Worm (Caenorhabditis elegans) whole organism, late embryonic: ENCODE measurements around the gene lys-5.

Source experiments
- F13H6.1 ChIP-seq: sonication (generic microtip); optimal IDR thresholded peaks from 2 replicates; lab custom pipeline; 2016; ENCODE audit warnings: missing genetic modification characterization, missing compliant biosample characterization
- K02D7.2 ChIP-seq: sonication (generic microtip); optimal IDR thresholded peaks from 2 replicates; lab custom pipeline; 2017; ENCODE audit warnings: mild to moderate bottlenecking, missing genetic modification characterization, missing compliant biosample characterization
- K09A11.1 ChIP-seq: sonication (generic microtip); optimal IDR thresholded peaks from 2 replicates; lab custom pipeline; 2017; ENCODE audit warnings: antibody characterized with exemption, mild to moderate bottlenecking, missing genetic modification characterization, missing compliant biosample characterization; ENCODE audit not compliant: insufficient read depth
- Y22D7AL.16 ChIP-seq: sonication (generic microtip); optimal IDR thresholded peaks from 2 replicates; lab custom pipeline; 2016; ENCODE audit warnings: missing genetic modification characterization, missing compliant biosample characterization
- ahr-1 ChIP-seq: sonication (generic microtip); optimal IDR thresholded peaks from 2 replicates; lab custom pipeline; 2016; ENCODE audit warnings: missing genetic modification characterization, missing compliant biosample characterization
- ceh-19 ChIP-seq: fragments of 200-800 bp; sonication (Bioruptor generic); optimal IDR thresholded peaks from 2 replicates; lab custom pipeline; 2018; ENCODE audit warnings: mild to moderate bottlenecking, missing genetic modification characterization, missing compliant biosample characterization
- ceh-34 ChIP-seq: sonication (generic microtip); optimal IDR thresholded peaks from 2 replicates; lab custom pipeline; 2016; ENCODE audit warnings: mild to moderate bottlenecking, missing genetic modification characterization, missing compliant biosample characterization
- ceh-45 ChIP-seq: fragments of 200-800 bp; sonication (Bioruptor generic); IDR thresholded peaks from 2 replicates; pipeline ENCODE4 v1.3.6; 2022; ENCODE audit warnings: missing genetic modification reagents, missing genetic modification characterization, missing compliant biosample characterization
- ceh-48 ChIP-seq: sonication (generic microtip); optimal IDR thresholded peaks from 2 replicates; lab custom pipeline; 2016; ENCODE audit warnings: missing genetic modification characterization, inconsistent platforms, missing compliant biosample characterization
- ceh-6 ChIP-seq: fragments of 200-800 bp; sonication (Bioruptor generic); optimal IDR thresholded peaks from 2 replicates; lab custom pipeline; 2018; ENCODE audit warnings: mild to moderate bottlenecking, missing genetic modification characterization, missing compliant biosample characterization
- ceh-9 ChIP-seq: sonication (generic microtip); optimal IDR thresholded peaks from 2 replicates; lab custom pipeline; 2016; ENCODE audit warnings: mild to moderate bottlenecking, missing genetic modification characterization, inconsistent platforms, missing compliant biosample characterization
- che-1 ChIP-seq: sonication (generic microtip); optimal IDR thresholded peaks from 2 replicates; lab custom pipeline; 2016; ENCODE audit warnings: mild to moderate bottlenecking, missing genetic modification characterization, missing compliant biosample characterization
- dve-1 ChIP-seq: sonication (generic microtip); optimal IDR thresholded peaks from 2 replicates; lab custom pipeline; 2017; ENCODE audit warnings: antibody characterized with exemption, mild to moderate bottlenecking, missing genetic modification characterization, missing compliant biosample characterization
- elt-2 ChIP-seq: sonication (generic microtip); optimal IDR thresholded peaks from 2 replicates; lab custom pipeline; 2016; ENCODE audit warnings: missing genetic modification reagents, missing genetic modification characterization, missing compliant biosample characterization
- fkh-10 ChIP-seq: fragments of 150-350 bp; optimal IDR thresholded peaks from 2 replicates; lab custom pipeline; 2014; ENCODE audit warnings: missing biosample characterization, missing genetic modification reagents, missing genetic modification characterization
- hlh-30 ChIP-seq: sonication (generic microtip); optimal IDR thresholded peaks from 2 replicates; lab custom pipeline; 2017; ENCODE audit warnings: antibody characterized with exemption, missing genetic modification characterization, missing compliant biosample characterization; ENCODE audit not compliant: insufficient read depth
- hlh-6 ChIP-seq: sonication (generic microtip); optimal IDR thresholded peaks from 2 replicates; lab custom pipeline; 2016; ENCODE audit warnings: missing genotype, missing genetic modification characterization, missing compliant biosample characterization
- madf-2 ChIP-seq: sonication (generic microtip); optimal IDR thresholded peaks from 2 replicates; lab custom pipeline; 2017; ENCODE audit warnings: missing genetic modification characterization, missing compliant biosample characterization
- mec-3 ChIP-seq: sonication (generic microtip); optimal IDR thresholded peaks from 2 replicates; lab custom pipeline; 2016; ENCODE audit warnings: borderline replicate concordance, missing genetic modification characterization, missing compliant biosample characterization
- nhr-11 ChIP-seq: fragments of 150-350 bp; optimal IDR thresholded peaks from 2 replicates; lab custom pipeline; 2014; ENCODE audit warnings: missing biosample characterization, missing genetic modification characterization
- odd-2 ChIP-seq: sonication (generic microtip); optimal IDR thresholded peaks from 2 replicates; lab custom pipeline; 2017; ENCODE audit warnings: antibody characterized with exemption, mild to moderate bottlenecking, missing genetic modification characterization, missing compliant biosample characterization
- pag-3 ChIP-seq: sonication (generic microtip); optimal IDR thresholded peaks from 2 replicates; lab custom pipeline; 2016; ENCODE audit warnings: missing compliant biosample characterization, missing genetic modification characterization, borderline replicate concordance
- pax-1 ChIP-seq: fragments of 150-350 bp; optimal IDR thresholded peaks from 2 replicates; lab custom pipeline; 2014; ENCODE audit warnings: missing biosample characterization, missing genetic modification characterization
- pha-4 ChIP-seq: fragments of 150-350 bp; optimal IDR thresholded peaks from 2 replicates; lab custom pipeline; 2018; ENCODE audit warnings: missing biosample characterization, missing genetic modification reagents, missing genetic modification characterization
- rnt-1 ChIP-seq: sonication (generic microtip); optimal IDR thresholded peaks from 2 replicates; lab custom pipeline; 2016; ENCODE audit warnings: missing genetic modification characterization, missing compliant biosample characterization
- sdc-2 ChIP-seq: sonication (generic microtip); optimal IDR thresholded peaks from 2 replicates; lab custom pipeline; 2016; ENCODE audit warnings: missing genotype, missing genetic modification characterization, missing compliant biosample characterization
- sox-2 ChIP-seq: fragments of 200-800 bp; sonication (Bioruptor generic); IDR thresholded peaks from 2 replicates; pipeline ENCODE4 v1.3.6; 2022; ENCODE audit warnings: missing genetic modification reagents, missing genetic modification characterization, missing compliant biosample characterization
- sox-4 ChIP-seq: sonication (generic microtip); optimal IDR thresholded peaks from 2 replicates; lab custom pipeline; 2017; ENCODE audit warnings: mild to moderate bottlenecking, missing genetic modification characterization, inconsistent platforms, missing compliant biosample characterization
- tbx-2 ChIP-seq: sonication (generic microtip); optimal IDR thresholded peaks from 2 replicates; lab custom pipeline; 2016; ENCODE audit warnings: missing genetic modification characterization, missing compliant biosample characterization
- unc-42 ChIP-seq: sonication (generic microtip); optimal IDR thresholded peaks from 2 replicates; lab custom pipeline; 2016; ENCODE audit warnings: missing genotype, missing genetic modification characterization, missing compliant biosample characterization
- unc-86 ChIP-seq: sonication (generic microtip); optimal IDR thresholded peaks from 2 replicates; lab custom pipeline; 2016; ENCODE audit warnings: missing genetic modification characterization, missing compliant biosample characterization
- zip-5 ChIP-seq: sonication (generic microtip); optimal IDR thresholded peaks from 2 replicates; lab custom pipeline; 2016; ENCODE audit warnings: missing genetic modification characterization, missing compliant biosample characterization
- ztf-16 ChIP-seq: sonication (generic microtip); optimal IDR thresholded peaks from 2 replicates; lab custom pipeline; 2017; ENCODE audit warnings: missing genetic modification characterization, missing compliant biosample characterization

The lys-5 gene

DNA sequence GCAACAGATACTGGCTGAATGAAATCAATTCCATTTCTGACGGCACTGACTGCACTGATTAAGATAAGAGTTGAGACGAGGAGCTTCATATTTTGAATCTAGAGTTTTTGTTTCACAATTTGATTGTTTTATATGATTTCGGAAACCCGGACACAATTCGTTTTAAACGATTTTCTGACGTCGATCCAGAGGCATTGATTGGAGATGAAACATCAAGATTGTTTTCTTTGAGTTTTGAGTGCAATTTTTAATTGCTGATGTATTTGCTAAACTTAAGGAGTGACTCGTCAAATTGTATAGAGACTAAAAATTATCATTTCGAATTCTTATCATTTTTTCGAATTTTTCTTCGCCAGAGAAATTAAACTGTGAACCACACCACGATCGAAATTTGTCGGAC is 2.5 kb upstream of the lys-5 start, which contains the start of gene lys-6:
Gene lys-6 (minus strand): TSS at position 101 of the 400 bp plus-strand sequence.
- TF ChIP-seq rnt-1 (tag; lab: Kevin White, UChicago), result no peak
- TF ChIP-seq, all 69 proteins: peak for 0

ce11 chrIV:11623759-11624287 is 1.6 kb downstream of the lys-5 start:
- TF ChIP-seq dve-1 (tag; lab: Kevin White, UChicago) (no peak), tbx-2 (tag; lab: Kevin White, UChicago) (no peak), ztf-16 (tag; lab: Kevin White, UChicago) (no peak), K09A11.1 (tag; lab: Kevin White, UChicago) (no peak), hlh-6 (no peak), ceh-45 (GFP tag; lab: Robert Waterston, UW) (no peak), ceh-19 (GFP tag; lab: Kevin White, UChicago) (no peak), sox-4 (tag; lab: Kevin White, UChicago) (no peak), madf-2 (tag; lab: Kevin White, UChicago) (no peak), elt-2 (tag; lab: Kevin White, UChicago) (no peak), fkh-10 (GFP tag; lab: Kevin White, UChicago) (no peak), che-1 (tag; lab: Kevin White, UChicago) (no peak), pax-1 (tag; lab: Kevin White, UChicago) (no peak), sdc-2 (tag; lab: Kevin White, UChicago) (no peak), ceh-6 (GFP tag; lab: Kevin White, UChicago) (no peak), zip-5 (tag; lab: Kevin White, UChicago) (no peak), mec-3 (tag; lab: Kevin White, UChicago) (no peak)

ce11 chrIV:11623060-11623459 is 2.3 kb downstream of the lys-5 start, which contains the start of gene lys-4:
lys-4 (minus strand) TSS chrIV:11623174.
- TF ChIP-seq ceh-6 (GFP tag; lab: Kevin White, UChicago) (no peak), sdc-2 (tag; lab: Kevin White, UChicago) (no peak), unc-42 (no peak)

DNA sequence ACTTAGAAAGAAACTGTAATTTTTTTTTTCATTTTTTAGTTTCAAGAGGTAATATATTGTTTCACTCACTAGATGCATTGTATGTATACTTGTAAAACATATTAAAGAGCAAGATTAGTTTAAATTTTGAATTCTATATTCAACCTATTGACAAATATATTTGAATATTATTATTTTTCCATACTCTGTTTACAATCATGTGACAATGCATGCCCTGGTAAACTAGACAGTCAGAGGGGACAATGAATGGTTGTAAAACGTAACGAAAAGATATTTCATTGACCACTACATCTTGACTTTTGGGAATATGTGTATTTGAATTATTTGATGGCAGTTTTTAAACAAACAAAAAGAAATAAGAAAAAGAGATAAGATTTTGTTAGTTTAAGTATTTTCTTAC is 3.0 kb downstream of the lys-5 start:
- TF ChIP-seq pax-1 (tag; lab: Kevin White, UChicago), result no peak
- TF ChIP-seq ceh-48 (tag; lab: Kevin White, UChicago), result no peak
- no peak for TF ChIP-seq elt-2 (tag; lab: Kevin White, UChicago)
- TF ChIP-seq ahr-1 (tag; lab: Kevin White, UChicago), result no peak
- no peak for TF ChIP-seq fkh-10 (GFP tag; lab: Kevin White, UChicago)
- no peak for TF ChIP-seq pha-4 (tag; lab: Kevin White, UChicago)
- no peak for TF ChIP-seq K02D7.2 (tag; lab: Kevin White, UChicago)
- no peak for TF ChIP-seq ceh-9 (tag; lab: Kevin White, UChicago)
- TF ChIP-seq nhr-11 (tag; lab: Kevin White, UChicago), result no peak
- no peak for TF ChIP-seq F13H6.1
- TF ChIP-seq ceh-34 (tag; lab: Kevin White, UChicago), result no peak
- TF ChIP-seq hlh-30 (tag; lab: Kevin White, UChicago), result no peak

ce11 chrIV:11620909-11621308 is 4.5 kb downstream of the lys-5 start, which contains the start of gene dsl-5:
dsl-5 (minus strand) TSS chrIV:11621009.
- TF ChIP-seq unc-42, result no peak
- no peak for TF ChIP-seq sdc-2 (tag; lab: Kevin White, UChicago)
- TF ChIP-seq pha-4 (tag; lab: Kevin White, UChicago), result no peak
- TF ChIP-seq hlh-30 (tag; lab: Kevin White, UChicago), result no peak
- no peak for TF ChIP-seq sox-2 (GFP tag; lab: Robert Waterston, UW)
- no peak for TF ChIP-seq nhr-11 (tag; lab: Kevin White, UChicago)
- no peak for TF ChIP-seq unc-86
- no peak for TF ChIP-seq madf-2 (tag; lab: Kevin White, UChicago)
- TF ChIP-seq odd-2 (tag; lab: Kevin White, UChicago), result no peak
- TF ChIP-seq tbx-2 (tag; lab: Kevin White, UChicago), result no peak
- TF ChIP-seq pag-3 (tag; lab: Kevin White, UChicago), result no peak
- no peak for TF ChIP-seq Y22D7AL.16 (tag; lab: Kevin White, UChicago)
- TF ChIP-seq sox-4 (tag; lab: Kevin White, UChicago), result no peak
- TF ChIP-seq mec-3 (tag; lab: Kevin White, UChicago), result no peak
